Worm (Caenorhabditis elegans) whole organism, young adult: ENCODE results near the gene fbxa-194.
A peak's percentile ranks its signal among the peaks of the same experiment; 100 is the strongest.

Experiments
- D2030.7 ChIP-seq: fragments of 200-800 bp; sonication (Bioruptor generic); IDR thresholded peaks from 2 replicates; pipeline ENCODE4 v1.3.6; 2022; ENCODE audit warnings: missing genetic modification reagents, missing genetic modification characterization, missing compliant biosample characterization
- F57C9.4 ChIP-seq: sonication (generic microtip); optimal IDR thresholded peaks from 2 replicates; lab custom pipeline; 2017; ENCODE audit warnings: mild to moderate bottlenecking, missing genetic modification characterization, missing compliant biosample characterization
- T07F8.4 ChIP-seq: sonication (generic microtip); optimal IDR thresholded peaks from 2 replicates; lab custom pipeline; 2016; ENCODE audit warnings: mild to moderate bottlenecking, missing genetic modification characterization, moderate library complexity, missing compliant biosample characterization
- Y67H2A.10 ChIP-seq: fragments of 200-800 bp; sonication (Bioruptor generic); conservative IDR thresholded peaks from 2 replicates; pipeline ENCODE4 v1.3.6; 2022; ENCODE audit warnings: missing genetic modification reagents, missing genetic modification characterization, missing compliant biosample characterization
- akir-1 ChIP-seq: fragments of 200-800 bp; sonication (Bioruptor generic); optimal IDR thresholded peaks from 2 replicates; lab custom pipeline; 2018; ENCODE audit warnings: mild to moderate bottlenecking, missing genetic modification characterization, moderate library complexity, missing compliant biosample characterization
- aptf-3 ChIP-seq: fragments of 200-800 bp; sonication (Bioruptor generic); IDR thresholded peaks from 2 replicates; pipeline ENCODE4 v1.3.6; 2022; ENCODE audit warnings: missing genetic modification characterization, missing compliant biosample characterization
- attf-3 ChIP-seq: fragments of 200-800 bp; sonication (Bioruptor generic); conservative IDR thresholded peaks from 2 replicates; pipeline ENCODE4 v1.3.6; 2022; ENCODE audit warnings: missing genetic modification reagents, missing genetic modification characterization, missing compliant biosample characterization
- bed-1 ChIP-seq: fragments of 200-800 bp; sonication (Bioruptor generic); IDR thresholded peaks from 2 replicates; pipeline ENCODE4 v1.3.6; 2022; ENCODE audit warnings: missing genetic modification reagents, missing genetic modification characterization, missing compliant biosample characterization
- dpl-1 ChIP-seq: fragments of 150-350 bp; optimal IDR thresholded peaks from 2 replicates; lab custom pipeline; 2014; ENCODE audit warnings: missing biosample characterization, missing genetic modification reagents, missing genetic modification characterization
- egrh-3 ChIP-seq: fragments of 200-800 bp; sonication (Bioruptor generic); IDR thresholded peaks from 2 replicates; pipeline ENCODE4 v1.3.6; 2022; ENCODE audit warnings: missing genetic modification reagents, missing genetic modification characterization, missing compliant biosample characterization
- ekl-4 ChIP-seq: fragments of 200-800 bp; sonication (Bioruptor generic); IDR thresholded peaks from 2 replicates; pipeline ENCODE4 v1.3.6; 2022; ENCODE audit warnings: missing genetic modification reagents, missing genetic modification characterization, missing compliant biosample characterization
- fkh-3 ChIP-seq: sonication (generic microtip); optimal IDR thresholded peaks from 2 replicates; lab custom pipeline; 2016; ENCODE audit warnings: mild to moderate bottlenecking, missing genetic modification characterization, missing compliant biosample characterization
- hlh-12 ChIP-seq: sonication (generic microtip); optimal IDR thresholded peaks from 2 replicates; lab custom pipeline; 2016; ENCODE audit warnings: missing genetic modification characterization, missing compliant biosample characterization
- hmg-1.2 ChIP-seq: fragments of 200-800 bp; sonication (Bioruptor generic); IDR thresholded peaks from 2 replicates; pipeline ENCODE4 v1.3.6; 2022; ENCODE audit warnings: missing genetic modification reagents, missing genetic modification characterization, missing compliant biosample characterization
- hrde-1 ChIP-seq: sonication (generic microtip); optimal IDR thresholded peaks from 2 replicates; lab custom pipeline; 2016; ENCODE audit warnings: missing genetic modification characterization, mild to moderate bottlenecking, missing compliant biosample characterization, moderate library complexity, missing genotype, missing genetic modification reagents, borderline replicate concordance
- lin-26 ChIP-seq: fragments of 200-800 bp; sonication (Bioruptor generic); IDR thresholded peaks from 2 replicates; pipeline ENCODE4 v1.3.6; 2022; ENCODE audit warnings: missing genetic modification reagents, missing genetic modification characterization, missing compliant biosample characterization
- mcd-1 ChIP-seq: fragments of 200-800 bp; sonication (Bioruptor generic); IDR thresholded peaks from 2 replicates; pipeline ENCODE4 v1.3.6; 2022; ENCODE audit warnings: missing genetic modification reagents, missing genetic modification characterization, missing compliant biosample characterization
- nhr-179 ChIP-seq: sonication (generic microtip); optimal IDR thresholded peaks from 2 replicates; lab custom pipeline; 2016; ENCODE audit warnings: mild to moderate bottlenecking, missing genetic modification characterization, missing compliant biosample characterization
- nhr-80 ChIP-seq: sonication (generic microtip); optimal IDR thresholded peaks from 2 replicates; lab custom pipeline; 2016; ENCODE audit warnings: missing genetic modification characterization, missing compliant biosample characterization
- rcor-1 ChIP-seq: fragments of 200-800 bp; sonication (Bioruptor generic); IDR thresholded peaks from 2 replicates; pipeline ENCODE4 v1.3.6; 2022; ENCODE audit warnings: missing genetic modification reagents, missing genetic modification characterization, missing compliant biosample characterization
- rpc-1 ChIP-seq, 2 experiments: fragments of 150-350 bp in 1 of 2; sonication (generic microtip) in 1 of 2; optimal IDR thresholded peaks; 2 replicates each; lab custom pipeline; 2014 to 2018; ENCODE audit warnings: missing biosample characterization in 1 of 2, missing genetic modification characterization in 1 of 2, missing genetic modification reagents in 1 of 2, missing genotype in 1 of 2
- sea-2 ChIP-seq: fragments of 200-800 bp; sonication (Bioruptor generic); IDR thresholded peaks from 2 replicates; pipeline ENCODE4 v1.3.6; 2022; ENCODE audit warnings: missing genetic modification characterization, missing compliant biosample characterization
- ztf-18 ChIP-seq: sonication (generic microtip); optimal IDR thresholded peaks from 2 replicates; lab custom pipeline; 2016; ENCODE audit warnings: missing genotype, mild to moderate bottlenecking, missing genetic modification characterization, missing compliant biosample characterization
- ztf-3 ChIP-seq: fragments of 200-800 bp; sonication (Bioruptor generic); optimal IDR thresholded peaks from 2 replicates; lab custom pipeline; 2018; ENCODE audit warnings: mild to moderate bottlenecking, missing genetic modification characterization, missing compliant biosample characterization

Gene fbxa-194

DNA sequence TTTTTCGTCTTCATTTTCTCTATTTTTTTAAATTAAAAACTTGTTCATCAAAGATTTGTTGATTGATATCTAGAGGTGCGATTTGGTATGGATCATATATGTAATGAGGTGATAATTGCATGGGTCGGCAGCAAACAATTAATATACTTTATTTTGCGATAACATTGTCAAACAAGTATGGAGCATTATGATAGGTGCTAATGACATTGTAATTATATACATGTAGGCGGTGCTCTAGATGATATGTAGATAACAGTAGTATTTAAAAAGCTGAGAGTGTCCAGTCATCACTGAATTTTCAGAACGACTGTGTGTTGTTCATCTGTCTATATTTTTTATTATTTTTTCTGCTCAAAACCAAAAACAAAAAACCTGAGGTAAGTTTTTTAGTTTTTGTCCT lies 48.2 kb downstream of the fbxa-194 start, which contains the start of gene Y116F11A.1 (continued):
- TF ChIP-seq D2030.7 = no peak

DNA sequence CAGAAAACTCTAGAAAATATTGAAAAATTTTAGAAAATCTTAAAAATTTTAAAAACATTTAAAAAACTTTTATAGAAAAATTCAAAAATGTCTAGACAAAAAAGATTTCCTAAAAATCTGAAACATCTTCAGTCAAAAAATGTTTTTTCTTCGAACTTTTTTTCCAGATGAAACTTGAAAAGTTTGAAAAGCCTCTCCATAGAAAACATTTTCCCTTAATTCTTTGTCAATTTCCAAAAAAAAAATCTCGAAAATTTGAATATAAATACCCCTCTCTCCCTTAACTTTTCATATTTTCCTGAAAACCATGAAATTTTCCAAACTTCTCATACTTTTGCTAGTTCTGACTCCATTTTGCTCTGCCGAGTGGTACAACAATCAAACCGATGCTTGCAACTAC lies 49.8 kb downstream of the fbxa-194 start, which contains the start of gene Y116F11A.3:
TSS of gene Y116F11A.3 (plus strand) at position 301 of the 400 bp plus-strand sequence.
- TF ChIP-seq attf-3 = no peak
- no peak for TF ChIP-seq rpc-1 (optimal IDR thresholded peaks at IDR 0.05; lab: Kevin White, UChicago)
- no peak for TF ChIP-seq rpc-1 (tag; optimal IDR thresholded peaks at IDR 0.05; lab: Kevin White, UChicago)
- no peak for TF ChIP-seq ztf-3 (GFP tag; lab: Kevin White, UChicago)
- no peak for TF ChIP-seq lin-26 (GFP tag; lab: Robert Waterston, UW)
- no peak for TF ChIP-seq bed-1 (GFP tag; lab: Robert Waterston, UW)
- no peak for TF ChIP-seq dpl-1 (GFP tag; lab: Kevin White, UChicago)
- TF ChIP-seq F57C9.4 (tag; lab: Kevin White, UChicago) = no peak
- no peak for TF ChIP-seq sea-2 (GFP tag; lab: Robert Waterston, UW)
- no peak for TF ChIP-seq hrde-1 (tag; lab: Kevin White, UChicago)
- TF ChIP-seq nhr-179 (tag; lab: Kevin White, UChicago) = no peak
- no peak for TF ChIP-seq ekl-4 (GFP tag; lab: Robert Waterston, UW)
- TF ChIP-seq hlh-12 (tag; lab: Kevin White, UChicago) = no peak
- TF ChIP-seq T07F8.4 (tag; lab: Kevin White, UChicago) = no peak
- TF ChIP-seq aptf-3 = no peak
- no peak for TF ChIP-seq akir-1 (GFP tag; lab: Kevin White, UChicago)
- no peak for TF ChIP-seq rcor-1 (GFP tag; lab: Robert Waterston, UW)
- TF ChIP-seq ztf-18 (tag; lab: Kevin White, UChicago) = no peak
- TF ChIP-seq Y67H2A.10 = no peak
- TF ChIP-seq, all 124 proteins: peak for 0

DNA sequence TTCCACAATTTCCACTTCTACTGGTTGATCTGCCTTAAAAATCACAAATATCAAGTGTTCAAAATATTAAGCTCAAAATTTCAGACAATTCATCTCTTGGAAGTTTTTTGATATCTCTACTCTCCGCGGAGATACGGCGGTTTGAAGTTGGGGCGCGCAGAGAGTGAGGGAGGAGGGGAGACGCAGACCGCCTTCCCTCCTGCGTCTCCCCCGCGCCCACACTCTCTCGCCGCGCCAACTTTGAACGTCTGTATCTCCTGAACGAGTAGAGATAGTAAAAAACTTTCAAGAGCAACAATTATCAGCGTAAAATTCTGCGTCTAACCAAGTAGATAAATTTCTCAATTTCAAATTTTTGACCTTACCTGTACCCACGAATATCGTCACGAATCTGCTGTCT lies 50.5 kb downstream of the fbxa-194 start:
- TF ChIP-seq nhr-80 (tag; lab: Kevin White, UChicago) = no peak
- TF ChIP-seq fkh-3 = no peak
- TF ChIP-seq hmg-1.2 (GFP tag; lab: Robert Waterston, UW) = peak; percentile 87
- TF ChIP-seq egrh-3 (GFP tag; lab: Robert Waterston, UW) = peak; percentile 53; the same call in 1 of the 2 replicates
- TF ChIP-seq mcd-1 (GFP tag; lab: Robert Waterston, UW) = 0 out of 2 replicates have a peak, but pooled peaks have one; percentile 7
